Worm (Caenorhabditis elegans) whole organism, L1 larva: Measurements from ENCODE around the gene H10D18.1.

ENCODE experiments used
- C04F5.9 ChIP-seq: sonication (generic microtip); optimal IDR thresholded peaks from 2 replicates; lab custom pipeline; 2016; ENCODE audit warnings: missing genetic modification characterization, missing compliant biosample characterization
- C16A3.4 ChIP-seq: fragments of 150-350 bp; optimal IDR thresholded peaks from 2 replicates; lab custom pipeline; 2014; ENCODE audit warnings: missing biosample characterization, missing genetic modification characterization
- C34B4.2 ChIP-seq: sonication (generic microtip); optimal IDR thresholded peaks from 2 replicates; lab custom pipeline; 2017; ENCODE audit warnings: mild to moderate bottlenecking, missing genetic modification characterization, missing compliant biosample characterization
- Y116A8C.19 ChIP-seq: sonication (generic microtip); optimal IDR thresholded peaks from 2 replicates; lab custom pipeline; 2016; ENCODE audit warnings: missing compliant biosample characterization, missing genetic modification characterization, borderline replicate concordance
- alr-1 ChIP-seq: fragments of 200-800 bp; sonication (Bioruptor generic); optimal IDR thresholded peaks from 2 replicates; lab custom pipeline; 2018; ENCODE audit warnings: borderline replicate concordance, mild to moderate bottlenecking, missing genetic modification characterization, missing compliant biosample characterization
- ama-1 ChIP-seq: fragments of 150-350 bp; optimal IDR thresholded peaks from 2 replicates; lab custom pipeline; 2014
- blmp-1 ChIP-seq: fragments of 150-350 bp; optimal IDR thresholded peaks from 2 replicates; lab custom pipeline; 2014; ENCODE audit warnings: missing biosample characterization, missing genetic modification characterization
- ceh-82 ChIP-seq, 3 experiments: fragments of 150-350 bp in 1 of 3; sonication (generic microtip) in 2 of 3; optimal IDR thresholded peaks; 2 replicates each; lab custom pipeline; 2014 to 2017; ENCODE audit warnings: missing biosample characterization in 3 of 3, missing genetic modification characterization in 3 of 3
- ceh-90 ChIP-seq: sonication (generic microtip); optimal IDR thresholded peaks from 2 replicates; lab custom pipeline; 2016; ENCODE audit warnings: missing genetic modification characterization, missing compliant biosample characterization
- ces-1 ChIP-seq: fragments of 150-350 bp; optimal IDR thresholded peaks from 2 replicates; lab custom pipeline; 2014; ENCODE audit warnings: missing biosample characterization, missing genetic modification reagents, missing genetic modification characterization
- dpl-1 ChIP-seq, 3 experiments: fragments of 150-350 bp in 2 of 3; sonication (generic microtip) in 1 of 3; optimal IDR thresholded peaks; 2 replicates each; lab custom pipeline; 2014 to 2017; ENCODE audit warnings: missing biosample characterization in 3 of 3, missing genetic modification characterization in 3 of 3, missing genetic modification reagents in 3 of 3
- dsc-1 ChIP-seq: sonication (generic microtip); optimal IDR thresholded peaks from 2 replicates; lab custom pipeline; 2016; ENCODE audit warnings: mild to moderate bottlenecking, missing genetic modification characterization, missing compliant biosample characterization
- efl-1 ChIP-seq, 4 experiments: fragments of 150-350 bp; optimal IDR thresholded peaks in 3 of 4; peaks in 1 of 4; 1 replicate in 1 of 4; 2 replicates in 3 of 4; lab custom pipeline; 2014; ENCODE audit warnings: missing biosample characterization in 2 of 4, missing genetic modification characterization in 2 of 4, missing genetic modification reagents in 2 of 4
- efl-3 ChIP-seq: fragments of 200-800 bp; sonication (Bioruptor generic); optimal IDR thresholded peaks from 2 replicates; lab custom pipeline; 2018; ENCODE audit warnings: mild to moderate bottlenecking, missing genetic modification characterization, missing compliant biosample characterization
- elt-3 ChIP-seq, 6 experiments: fragments of 150-350 bp in 1 of 6; sonication (generic microtip); optimal IDR thresholded peaks; 2 replicates each; lab custom pipeline; 2017 to 2018; ENCODE audit warnings: missing biosample characterization in 6 of 6, missing genetic modification characterization in 6 of 6, inconsistent platforms in 1 of 6
- ets-5 ChIP-seq: fragments of 200-800 bp; sonication (Bioruptor generic); IDR thresholded peaks from 2 replicates; pipeline ENCODE4 v1.3.6; 2022; ENCODE audit warnings: missing genetic modification characterization, missing compliant biosample characterization
- fkh-10 ChIP-seq: sonication (generic microtip); optimal IDR thresholded peaks from 2 replicates; lab custom pipeline; 2017; ENCODE audit warnings: missing biosample characterization, missing genetic modification reagents, missing genetic modification characterization
- fkh-4 ChIP-seq: sonication (generic microtip); optimal IDR thresholded peaks from 2 replicates; lab custom pipeline; 2016; ENCODE audit warnings: missing compliant biosample characterization, missing genetic modification characterization, borderline replicate concordance
- fkh-8 ChIP-seq: sonication (generic microtip); optimal IDR thresholded peaks from 2 replicates; lab custom pipeline; 2016; ENCODE audit warnings: mild to moderate bottlenecking, missing genetic modification characterization, missing compliant biosample characterization
- fos-1 ChIP-seq: fragments of 150-350 bp; optimal IDR thresholded peaks from 2 replicates; lab custom pipeline; 2014; ENCODE audit warnings: missing biosample characterization, missing genetic modification characterization
- hlh-17 ChIP-seq: fragments of 200-800 bp; sonication (Bioruptor generic); optimal IDR thresholded peaks from 2 replicates; lab custom pipeline; 2018; ENCODE audit warnings: missing genetic modification characterization, mild to moderate bottlenecking, missing compliant biosample characterization, moderate library complexity, borderline replicate concordance
- hlh-4 ChIP-seq: sonication (generic microtip); optimal IDR thresholded peaks from 2 replicates; lab custom pipeline; 2016; ENCODE audit warnings: mild to moderate bottlenecking, missing genetic modification characterization, missing compliant biosample characterization
- hpl-2 ChIP-seq: fragments of 150-350 bp; optimal IDR thresholded peaks from 2 replicates; lab custom pipeline; 2014; ENCODE audit warnings: missing biosample characterization, missing genetic modification reagents, missing genetic modification characterization
- isw-1 ChIP-seq: fragments of 200-800 bp; sonication (Bioruptor generic); IDR thresholded peaks from 2 replicates; pipeline ENCODE4 v1.3.6; 2022; ENCODE audit warnings: missing genetic modification characterization, missing compliant biosample characterization
- jun-1 ChIP-seq: fragments of 150-350 bp; optimal IDR thresholded peaks from 2 replicates; lab custom pipeline; 2014; ENCODE audit warnings: missing biosample characterization, missing genetic modification reagents, missing genetic modification characterization
- lin-14 ChIP-seq: fragments of 200-800 bp; sonication (Bioruptor generic); optimal IDR thresholded peaks from 2 replicates; lab custom pipeline; 2018; ENCODE audit warnings: mild to moderate bottlenecking, missing genetic modification characterization, moderate library complexity, missing compliant biosample characterization
- lin-35 ChIP-seq, 2 experiments: fragments of 150-350 bp; optimal IDR thresholded peaks; 2 replicates each; lab custom pipeline; 2014; ENCODE audit warnings: missing biosample characterization in 2 of 2, missing genetic modification characterization in 2 of 2, missing genetic modification reagents in 2 of 2
- lin-39 ChIP-seq: fragments of 150-350 bp; optimal IDR thresholded peaks from 2 replicates; lab custom pipeline; 2014; ENCODE audit warnings: missing biosample characterization, missing genetic modification reagents, missing genetic modification characterization
- lsy-2 ChIP-seq, 2 experiments: fragments of 150-350 bp; optimal IDR thresholded peaks; 2 replicates each; lab custom pipeline; 2014; ENCODE audit warnings: missing biosample characterization in 2 of 2, missing genetic modification characterization in 2 of 2
- mdl-1 ChIP-seq, 2 experiments: fragments of 150-350 bp; optimal IDR thresholded peaks; 2 replicates each; lab custom pipeline; 2014 to 2017; ENCODE audit warnings: missing biosample characterization in 2 of 2, missing genetic modification characterization in 2 of 2, inconsistent platforms in 1 of 2
- mep-1 ChIP-seq: fragments of 150-350 bp; optimal IDR thresholded peaks from 2 replicates; lab custom pipeline; 2014; ENCODE audit warnings: missing biosample characterization, missing genetic modification characterization
- nhr-11 ChIP-seq: fragments of 150-350 bp; optimal IDR thresholded peaks from 2 replicates; lab custom pipeline; 2014; ENCODE audit warnings: missing biosample characterization, missing genetic modification characterization
- nhr-19 ChIP-seq: fragments of 200-800 bp; sonication (Bioruptor generic); conservative IDR thresholded peaks from 2 replicates; pipeline ENCODE4 v1.3.6; 2022; ENCODE audit warnings: missing genetic modification characterization, missing compliant biosample characterization
- nhr-20 ChIP-seq: sonication (generic microtip); optimal IDR thresholded peaks from 2 replicates; lab custom pipeline; 2016; ENCODE audit warnings: mild to moderate bottlenecking, missing genetic modification characterization, missing compliant biosample characterization
- nhr-237 ChIP-seq: fragments of 150-350 bp; optimal IDR thresholded peaks from 2 replicates; lab custom pipeline; 2014; ENCODE audit warnings: missing biosample characterization, missing genetic modification characterization
- nhr-71 ChIP-seq: sonication (generic microtip); optimal IDR thresholded peaks from 2 replicates; lab custom pipeline; 2016; ENCODE audit warnings: mild to moderate bottlenecking, missing genetic modification characterization, moderate library complexity, missing compliant biosample characterization
- nhr-76 ChIP-seq: sonication (generic microtip); optimal IDR thresholded peaks from 2 replicates; lab custom pipeline; 2017; ENCODE audit warnings: missing biosample characterization, missing genetic modification characterization
- nhr-85 ChIP-seq: sonication (generic microtip); peaks from one replicate; lab custom pipeline; 2016; ENCODE audit warnings: missing genetic modification characterization, inconsistent platforms, missing compliant biosample characterization
- nhr-90 ChIP-seq: sonication (generic microtip); optimal IDR thresholded peaks from 2 replicates; lab custom pipeline; 2016; ENCODE audit warnings: mild to moderate bottlenecking, missing genetic modification characterization, missing compliant biosample characterization; ENCODE audit not compliant: poor library complexity
- pqm-1 ChIP-seq: sonication (generic microtip); optimal IDR thresholded peaks from 3 replicates; lab custom pipeline; 2017; ENCODE audit warnings: missing biosample characterization, missing genetic modification characterization
- rnt-1 ChIP-seq: sonication (generic microtip); optimal IDR thresholded peaks from 2 replicates; lab custom pipeline; 2016; ENCODE audit warnings: mild to moderate bottlenecking, missing genetic modification characterization, moderate library complexity, missing compliant biosample characterization
- skn-1 ChIP-seq: fragments of 150-350 bp; optimal IDR thresholded peaks from 2 replicates; lab custom pipeline; 2014; ENCODE audit warnings: missing biosample characterization, missing genetic modification characterization
- snpc-4 ChIP-seq: fragments of 150-350 bp; optimal IDR thresholded peaks from 2 replicates; lab custom pipeline; 2014; ENCODE audit warnings: missing biosample characterization, missing genetic modification characterization
- snu-23 ChIP-seq: sonication (generic microtip); optimal IDR thresholded peaks from 2 replicates; lab custom pipeline; 2016; ENCODE audit warnings: missing genetic modification characterization, missing compliant biosample characterization
- sox-4 ChIP-seq: sonication (generic microtip); optimal IDR thresholded peaks from 2 replicates; lab custom pipeline; 2016; ENCODE audit warnings: missing genetic modification characterization, missing compliant biosample characterization
- tbx-2 ChIP-seq: sonication (generic microtip); optimal IDR thresholded peaks from 2 replicates; lab custom pipeline; 2016; ENCODE audit warnings: missing genetic modification characterization, missing compliant biosample characterization
- tlp-1 ChIP-seq: fragments of 150-350 bp; optimal IDR thresholded peaks from 2 replicates; lab custom pipeline; 2014; ENCODE audit warnings: missing biosample characterization, missing genetic modification characterization
- unc-130 ChIP-seq: fragments of 150-350 bp; optimal IDR thresholded peaks from 2 replicates; lab custom pipeline; 2017; ENCODE audit warnings: missing biosample characterization, missing genetic modification characterization, inconsistent platforms
- zip-4 ChIP-seq: fragments of 200-800 bp; sonication (Bioruptor generic); optimal IDR thresholded peaks from 2 replicates; lab custom pipeline; 2018; ENCODE audit warnings: mild to moderate bottlenecking, missing genetic modification characterization, moderate library complexity, missing compliant biosample characterization
- ztf-4 ChIP-seq: fragments of 150-350 bp; optimal IDR thresholded peaks from 2 replicates; lab custom pipeline; 2014; ENCODE audit warnings: missing biosample characterization, missing genetic modification characterization

Gene H10D18.1

DNA sequence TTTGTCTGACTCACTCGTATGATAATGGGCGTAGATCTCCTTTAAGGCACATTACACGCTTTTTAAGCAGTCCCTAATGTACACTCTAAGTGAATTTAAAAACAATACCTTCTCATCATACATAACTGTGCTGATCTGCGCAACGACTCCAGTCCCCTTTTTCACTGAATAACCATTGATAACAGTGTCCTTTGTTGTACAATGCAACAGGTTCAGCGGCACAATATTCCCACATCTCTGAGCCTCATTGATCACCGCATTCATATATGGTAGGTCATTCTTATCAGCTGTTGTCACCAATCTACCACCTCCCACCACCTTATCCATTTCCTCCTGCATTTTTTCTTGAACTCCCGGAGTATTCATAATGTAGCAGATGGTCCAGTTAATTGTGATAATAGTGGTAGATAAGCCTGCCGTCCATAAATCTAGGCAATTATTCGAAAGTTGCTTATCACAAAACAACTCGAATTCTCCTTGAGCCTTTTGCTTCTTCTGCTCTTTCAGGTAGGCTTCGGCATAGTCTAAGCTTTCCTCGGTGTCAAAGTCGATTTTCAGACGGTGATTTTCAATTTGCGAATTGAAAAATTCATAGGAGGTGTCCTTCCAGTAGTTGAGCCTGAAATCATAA is 13.1 kb upstream of the H10D18.1 start:
- TF ChIP-seq rnt-1 (tag; lab: Kevin White, UChicago) (no peak), ets-5 (GFP tag; lab: Robert Waterston, UW) (no peak), efl-1 (optimal IDR thresholded peaks at IDR 0.05; lab: Kevin White, UChicago) (no peak), efl-1 (GFP tag; optimal IDR thresholded peaks at IDR 0.05 in 1 of 2; lab: Kevin White, UChicago) (peak in 1 of 2 experiments; percentile 24)

DNA sequence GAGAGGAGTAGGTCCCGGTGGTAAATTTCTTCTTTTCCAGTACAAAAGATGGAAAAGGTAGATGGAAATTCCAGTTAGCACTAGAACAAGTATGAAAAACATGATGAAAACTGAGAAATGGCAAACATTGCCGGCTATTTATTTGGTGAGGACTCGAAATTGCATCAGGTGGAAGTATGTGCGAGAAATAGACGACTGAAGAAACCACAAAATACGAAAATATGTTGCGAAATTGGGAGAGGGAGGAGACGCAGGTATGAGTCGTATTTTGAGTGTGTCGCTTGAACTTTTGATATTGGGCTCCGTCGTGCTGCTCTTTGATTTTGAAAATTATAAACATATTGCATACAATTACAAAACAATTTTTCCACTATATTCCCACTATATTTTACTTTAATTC is 11.7 kb upstream of the H10D18.1 start, which contains the start of gene cyp-33C8:
Gene cyp-33C8 (minus strand): TSS at position 200 of the 400 bp plus-strand sequence.
- TF ChIP-seq nhr-90 (tag; lab: Kevin White, UChicago) (no peak), ceh-82 (tag; optimal IDR thresholded peaks at IDR 0.05; lab: Kevin White, UChicago) (peak in 2 of 3 experiments; percentile 46 to 51), snu-23 (GFP tag; lab: Kevin White, UChicago) (no peak), mdl-1 (tag; optimal IDR thresholded peaks at IDR 0.05; lab: Kevin White, UChicago) (no peak), tlp-1 (tag; lab: Kevin White, UChicago) (no peak), fos-1 (tag; lab: Kevin White, UChicago) (no peak), elt-3 (tag; optimal IDR thresholded peaks at IDR 0.05; lab: Kevin White, UChicago) (no peak), lsy-2 (tag; optimal IDR thresholded peaks at IDR 0.05; lab: Kevin White, UChicago) (no peak), C34B4.2 (tag; lab: Kevin White, UChicago) (no peak), isw-1 (GFP tag; lab: Robert Waterston, UW) (0 out of 2 replicates have a peak, but pooled peaks have one; percentile 6), jun-1 (tag; lab: Kevin White, UChicago) (peak; percentile 57), Y116A8C.19 (no peak), fkh-8 (tag; lab: Kevin White, UChicago) (peak; percentile 41), C16A3.4 (tag; lab: Kevin White, UChicago) (peak; percentile 22), lin-14 (GFP tag; lab: Kevin White, UChicago) (peak; percentile 66), ztf-4 (no peak), nhr-11 (peak; percentile 47), efl-1 (optimal IDR thresholded peaks at IDR 0.05; lab: Kevin White, UChicago) (peak; percentile 36 to 62), efl-1 (GFP tag; optimal IDR thresholded peaks at IDR 0.05 in 1 of 2; lab: Kevin White, UChicago) (peak; percentile 22 to 94), sox-4 (tag; lab: Kevin White, UChicago) (no peak), lin-35 (GFP tag; optimal IDR thresholded peaks at IDR 0.05; lab: Kevin White, UChicago) (peak in 1 of 2 experiments; percentile 43), nhr-237 (tag; lab: Kevin White, UChicago) (no peak), nhr-71 (tag; lab: Kevin White, UChicago) (peak; percentile 67), nhr-20 (tag; lab: Kevin White, UChicago) (peak; percentile 53), alr-1 (tag; lab: Kevin White, UChicago) (no peak), zip-4 (peak; percentile 59), lin-39 (tag; lab: Kevin White, UChicago) (no peak), nhr-76 (tag; lab: Kevin White, UChicago) (no peak), fkh-4 (tag; lab: Kevin White, UChicago) (no peak), mep-1 (tag; lab: Kevin White, UChicago) (peak; percentile 11), pqm-1 (no peak), nhr-85 (tag; lab: Kevin White, UChicago) (peak; percentile 22), C04F5.9 (no peak), fkh-10 (GFP tag; lab: Kevin White, UChicago) (no peak), skn-1 (tag; lab: Kevin White, UChicago) (peak; percentile 73), snpc-4 (tag; lab: Kevin White, UChicago) (no peak), blmp-1 (tag; lab: Kevin White, UChicago) (no peak), ama-1 (lab: Kevin White, UChicago) (no peak), hlh-4 (no peak), unc-130 (no peak), nhr-19 (GFP tag; lab: Robert Waterston, UW) (peak; percentile 24; the same call in 1 of the 2 replicates), dsc-1 (tag; lab: Kevin White, UChicago) (no peak), hlh-17 (no peak), tbx-2 (tag; lab: Kevin White, UChicago) (no peak), ces-1 (GFP tag; lab: Kevin White, UChicago) (no peak), ceh-90 (tag; lab: Kevin White, UChicago) (no peak), dpl-1 (GFP tag; optimal IDR thresholded peaks at IDR 0.05; lab: Kevin White, UChicago) (peak in 2 of 3 experiments; percentile 9 to 21), efl-3 (no peak), hpl-2 (GFP tag; lab: Kevin White, UChicago) (peak; percentile 33)
